Worm (Caenorhabditis elegans): ENCODE results near the gene gst-19.

DNA sequence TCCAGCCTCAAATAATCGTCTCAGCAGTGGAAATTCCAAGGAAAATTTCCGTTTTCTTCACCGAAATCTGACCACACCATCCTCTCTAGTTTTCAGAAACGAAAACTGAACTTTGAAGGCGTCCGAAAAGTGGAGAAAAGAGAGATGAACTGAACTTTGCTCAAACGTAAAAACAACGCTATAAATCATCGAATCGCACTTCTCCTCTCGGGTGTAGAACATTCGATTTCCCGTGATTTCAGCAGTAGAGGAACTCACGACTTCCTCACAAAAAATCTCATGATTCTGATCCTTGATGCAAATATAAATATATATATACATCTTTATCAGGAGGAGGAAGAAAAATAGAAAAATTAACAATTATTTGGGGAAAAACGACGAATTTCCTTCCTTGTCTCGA lies 48.3 kb upstream of the gst-19 start:
- no peak for TF ChIP-seq unc-86 (tag; optimal IDR thresholded peaks at IDR 0.05)
- TF ChIP-seq ceh-48 (tag; optimal IDR thresholded peaks at IDR 0.05): no peak
- no peak for TF ChIP-seq nfya-1 (tag; optimal IDR thresholded peaks at IDR 0.05)
- no peak for TF ChIP-seq nhr-232 (tag; optimal IDR thresholded peaks at IDR 0.05)
- TF ChIP-seq dve-1 (tag; optimal IDR thresholded peaks at IDR 0.05): no peak
- no peak for TF ChIP-seq nhr-11 (tag; optimal IDR thresholded peaks at IDR 0.05)
- TF ChIP-seq tbx-2 (tag; optimal IDR thresholded peaks at IDR 0.05): no peak

All from whole organism, late embryonic.